Worm (Caenorhabditis elegans): ENCODE measurements around the gene D1086.10.

ce11 chrV:14103970-14104369 is 21.4 kb downstream of the D1086.10 start, which contains the start of gene D1086.9:
- TF ChIP-seq R02D3.7 (tag; optimal IDR thresholded peaks at IDR 0.05) (no peak), snpc-4 (tag; optimal IDR thresholded peaks at IDR 0.05) (no peak)
